Worm (Caenorhabditis elegans): Measurements from ENCODE around the gene bgal-1.

Gene bgal-1

DNA sequence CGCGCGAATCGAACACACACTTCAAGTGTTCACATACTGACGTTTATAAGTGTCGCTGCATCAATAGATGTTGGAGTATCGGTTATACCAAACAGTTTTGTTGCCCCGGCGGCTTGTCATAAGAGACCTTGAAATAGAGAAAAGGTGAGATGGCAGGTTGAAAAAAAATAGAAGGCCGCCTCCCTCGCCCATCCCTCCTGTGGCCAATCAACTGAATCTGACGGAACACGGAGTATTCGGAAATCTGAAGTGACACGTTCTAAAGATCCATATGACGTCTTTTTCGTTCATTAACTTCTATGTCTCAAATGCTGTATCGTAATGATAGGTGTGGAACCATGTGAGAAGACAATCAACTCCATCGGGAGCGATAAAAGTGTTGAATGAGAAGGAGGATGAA, 26.3 kb downstream of the bgal-1 start:
- TF ChIP-seq nhr-10 (tag; optimal IDR thresholded peaks at IDR 0.05) (no peak), zag-1 (tag; optimal IDR thresholded peaks at IDR 0.05) (no peak), nhr-6 (tag; optimal IDR thresholded peaks at IDR 0.05) (no peak), lin-39 (tag; optimal IDR thresholded peaks at IDR 0.05) (no peak), egl-27 (tag; optimal IDR thresholded peaks at IDR 0.05) (no peak), ZK546.5 (tag; optimal IDR thresholded peaks at IDR 0.05) (no peak), snpc-4 (tag; optimal IDR thresholded peaks at IDR 0.05) (no peak), fos-1 (tag; optimal IDR thresholded peaks at IDR 0.05) (no peak), alr-1 (tag; optimal IDR thresholded peaks at IDR 0.05) (no peak), sem-4 (tag; optimal IDR thresholded peaks at IDR 0.05) (no peak), sma-9 (GFP tag; optimal IDR thresholded peaks at IDR 0.05) (no peak), sma-9 (tag; optimal IDR thresholded peaks at IDR 0.05) (no peak), nhr-25 (tag; optimal IDR thresholded peaks at IDR 0.05) (no peak)

DNA sequence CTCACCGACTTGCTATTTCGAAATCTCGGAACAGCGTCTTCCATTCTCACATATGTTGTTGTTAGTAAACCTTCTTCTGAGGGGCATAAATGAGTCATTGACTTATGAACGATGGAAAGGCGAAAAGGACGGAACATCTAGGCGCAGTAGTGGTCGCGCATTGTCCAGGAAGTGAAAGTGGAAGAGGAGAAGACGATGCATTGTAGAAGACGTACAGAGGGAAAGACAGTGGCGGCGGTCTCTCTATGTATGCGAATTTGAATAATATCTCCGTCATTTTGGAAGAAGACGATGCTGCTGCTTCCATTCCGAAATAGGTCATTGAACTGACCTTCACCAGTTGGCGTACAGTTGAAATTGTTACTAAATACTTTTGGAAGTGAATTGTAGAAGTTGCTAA, 27.7 kb downstream of the bgal-1 start:
- TF ChIP-seq crh-2 (tag; optimal IDR thresholded peaks at IDR 0.05) (no peak), nhr-77 (tag; optimal IDR thresholded peaks at IDR 0.05) (no peak), blmp-1 (tag; optimal IDR thresholded peaks at IDR 0.05; ENCODE audit: insufficient read depth) (peak; percentile 67), nhr-25 (tag; optimal IDR thresholded peaks at IDR 0.05) (no peak), ceh-16 (tag; optimal IDR thresholded peaks at IDR 0.05) (peak; percentile 53), unc-39 (tag; optimal IDR thresholded peaks at IDR 0.05) (no peak), snpc-4 (tag; optimal IDR thresholded peaks at IDR 0.05) (no peak)

DNA sequence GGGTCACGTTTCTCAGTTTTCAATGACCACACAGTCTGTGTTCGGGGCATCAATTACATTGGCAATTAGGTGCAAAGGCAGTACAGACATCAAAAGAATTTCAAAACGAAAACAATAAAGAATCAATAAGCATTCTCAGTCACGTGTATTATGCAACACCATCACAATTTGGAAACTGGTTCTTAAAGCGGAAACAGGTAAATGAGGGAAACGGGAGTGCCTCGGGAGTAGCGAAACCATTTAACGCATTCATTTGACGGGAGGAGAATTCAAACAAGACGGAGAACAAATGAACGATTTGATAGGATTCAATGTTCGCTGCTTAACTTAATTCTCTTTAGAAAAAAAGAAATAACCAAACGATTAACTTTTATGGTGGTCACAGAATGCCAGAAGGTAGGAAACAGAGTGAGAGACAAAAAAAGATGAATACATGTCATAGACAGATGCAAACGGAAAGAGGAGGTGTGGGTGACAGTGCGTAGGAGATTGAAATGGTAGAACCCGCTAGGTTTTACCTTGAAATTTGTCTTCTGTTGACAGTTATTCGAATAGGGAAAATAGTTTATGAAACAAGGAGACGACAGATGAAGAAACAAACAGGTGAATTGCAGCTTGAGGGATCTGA, 29.1 kb downstream of the bgal-1 start:
- TF ChIP-seq sma-3 (GFP tag; optimal IDR thresholded peaks at IDR 0.05), result no peak
- no peak for TF ChIP-seq peb-1 (tag; optimal IDR thresholded peaks at IDR 0.05)
- TF ChIP-seq mdl-1 (tag; optimal IDR thresholded peaks at IDR 0.05), result no peak
- TF ChIP-seq ceh-16 (tag; optimal IDR thresholded peaks at IDR 0.05), result peak; percentile 46
- no peak for TF ChIP-seq elt-1 (tag; optimal IDR thresholded peaks at IDR 0.05)
- TF ChIP-seq nhr-12 (tag; optimal IDR thresholded peaks at IDR 0.05), result no peak
- no peak for TF ChIP-seq nhr-21 (tag; optimal IDR thresholded peaks at IDR 0.05)
- TF ChIP-seq nhr-129 (tag; optimal IDR thresholded peaks at IDR 0.05), result peak; percentile 31
- no peak for TF ChIP-seq unc-55 (GFP tag; optimal IDR thresholded peaks at IDR 0.05)
- TF ChIP-seq blmp-1 (tag; optimal IDR thresholded peaks at IDR 0.05; ENCODE audit: insufficient read depth), result peak; percentile 8
- TF ChIP-seq ZK546.5 (tag; optimal IDR thresholded peaks at IDR 0.05), result no peak
- no peak for TF ChIP-seq lin-13 (GFP tag; optimal IDR thresholded peaks at IDR 0.05)
- no peak for TF ChIP-seq C34F6.9 (tag; optimal IDR thresholded peaks at IDR 0.05)
- TF ChIP-seq nhr-237 (tag; optimal IDR thresholded peaks at IDR 0.05), result no peak
- peak; percentile 41 for TF ChIP-seq sem-4 (tag; optimal IDR thresholded peaks at IDR 0.05)
- peak; percentile 45 for TF ChIP-seq crh-2 (tag; optimal IDR thresholded peaks at IDR 0.05)
- no peak for TF ChIP-seq unc-39 (tag; optimal IDR thresholded peaks at IDR 0.05)
- TF ChIP-seq egl-27 (tag; optimal IDR thresholded peaks at IDR 0.05), result no peak
- no peak for TF ChIP-seq nhr-77 (tag; optimal IDR thresholded peaks at IDR 0.05)
- no peak for TF ChIP-seq alr-1 (tag; optimal IDR thresholded peaks at IDR 0.05)
- TF ChIP-seq unc-62 (GFP tag; optimal IDR thresholded peaks at IDR 0.05), result no peak
- TF ChIP-seq nhr-10 (tag; optimal IDR thresholded peaks at IDR 0.05), result no peak
- no peak for TF ChIP-seq mbf-1 (tag; optimal IDR thresholded peaks at IDR 0.05)
- no peak for TF ChIP-seq mab-5 (tag; optimal IDR thresholded peaks at IDR 0.05)
- TF ChIP-seq elt-3 (tag; optimal IDR thresholded peaks at IDR 0.05), result no peak
- TF ChIP-seq nhr-25 (tag; optimal IDR thresholded peaks at IDR 0.05), result peak; percentile 72
- TF ChIP-seq zag-1 (tag; optimal IDR thresholded peaks at IDR 0.05), result no peak
- no peak for TF ChIP-seq skn-1 (tag; optimal IDR thresholded peaks at IDR 0.05)
- no peak for TF ChIP-seq gmeb-1 (tag; optimal IDR thresholded peaks at IDR 0.05)
- TF ChIP-seq fos-1 (tag; optimal IDR thresholded peaks at IDR 0.05), result peak; percentile 5
- no peak for TF ChIP-seq dmd-4 (tag; optimal IDR thresholded peaks at IDR 0.05)
- TF ChIP-seq ztf-11 (tag; optimal IDR thresholded peaks at IDR 0.05), result no peak
- TF ChIP-seq lsy-2 (tag; optimal IDR thresholded peaks at IDR 0.05), result no peak
- TF ChIP-seq ama-1 (optimal IDR thresholded peaks at IDR 0.05), result no peak
- no peak for TF ChIP-seq nhr-23 (tag; optimal IDR thresholded peaks at IDR 0.05)
- no peak for TF ChIP-seq R02D3.7 (tag; optimal IDR thresholded peaks at IDR 0.05)
- no peak for TF ChIP-seq nhr-11 (tag; optimal IDR thresholded peaks at IDR 0.05)
- TF ChIP-seq lin-39 (tag; optimal IDR thresholded peaks at IDR 0.05), result no peak
- TF ChIP-seq F13H6.1 (tag; optimal IDR thresholded peaks at IDR 0.05), result peak; percentile 30
- TF ChIP-seq snpc-4 (tag; optimal IDR thresholded peaks at IDR 0.05), result no peak
- peak; percentile 31 for TF ChIP-seq nhr-6 (tag; optimal IDR thresholded peaks at IDR 0.05)
- no peak for TF ChIP-seq ceh-82 (tag; optimal IDR thresholded peaks at IDR 0.05)
- TF ChIP-seq lin-11 (tag; optimal IDR thresholded peaks at IDR 0.05), result no peak
- TF ChIP-seq sma-9 (GFP tag; optimal IDR thresholded peaks at IDR 0.05), result peak; percentile 49
- no peak for TF ChIP-seq sma-9 (tag; optimal IDR thresholded peaks at IDR 0.05)
- TF ChIP-seq Y55F3AM.14 (GFP tag; optimal IDR thresholded peaks at IDR 0.05), result no peak
- no peak for TF ChIP-seq ztf-4 (tag; optimal IDR thresholded peaks at IDR 0.05)
- TF ChIP-seq ztf-1 (GFP tag; conservative IDR thresholded peaks at IDR 0.05), result no peak

Data from whole organism, L2 larva.